Fruit fly (Drosophila melanogaster) whole organism, embryonic: ENCODE results near the gene Sws1.

ENCODE experiments used
- Adf1 ChIP-seq: fragments of 200-800 bp; sonication (Bioruptor generic); IDR thresholded peaks from 2 replicates; pipeline ENCODE4 v1.3.6; 2022; ENCODE audit warnings: missing biosample characterization, missing genetic modification characterization
- Aef1 ChIP-seq: fragments of 200-800 bp; sonication (Bioruptor generic); IDR thresholded peaks from 3 replicates; pipeline ENCODE4 v1.3.6; 2022; ENCODE audit warnings: missing biosample characterization, missing genetic modification characterization
- Atf-2 ChIP-seq: fragments of 200-800 bp; sonication (Bioruptor generic); optimal IDR thresholded peaks from 2 replicates; lab custom pipeline; 2016; ENCODE audit warnings: missing biosample characterization, missing genetic modification characterization
- BEAF-32 ChIP-seq: fragments of 200-800 bp; sonication (Bioruptor generic); optimal IDR thresholded peaks from 3 replicates; lab custom pipeline; 2017; ENCODE audit warnings: missing biosample characterization, missing genetic modification characterization, mild to moderate bottlenecking, moderate library complexity, missing genetic modification reagents
- Bgb ChIP-seq: fragments of 200-800 bp; sonication (Bioruptor generic); IDR thresholded peaks from 2 replicates; pipeline ENCODE4 v1.3.6; 2022; ENCODE audit warnings: missing biosample characterization, missing genetic modification characterization; ENCODE audit not compliant: partially characterized antibody
- CG11723 ChIP-seq: fragments of 200-800 bp; sonication (Bioruptor generic); optimal IDR thresholded peaks from 2 replicates; lab custom pipeline; 2017; ENCODE audit warnings: missing biosample characterization, mild to moderate bottlenecking, missing genetic modification characterization
- CG12236 ChIP-seq: fragments of 200-800 bp; sonication (Bioruptor generic); optimal IDR thresholded peaks from 2 replicates; lab custom pipeline; 2016; ENCODE audit warnings: missing biosample characterization, missing genetic modification characterization
- CG12942 ChIP-seq: fragments of 200-800 bp; sonication (Bioruptor generic); optimal IDR thresholded peaks from 3 replicates; lab custom pipeline; 2016; ENCODE audit warnings: missing biosample characterization, missing genetic modification characterization
- CG14860 ChIP-seq: fragments of 200-800 bp; sonication (Bioruptor generic); IDR thresholded peaks from 3 replicates; pipeline ENCODE4 v1.3.6; 2022; ENCODE audit warnings: missing biosample characterization, missing genetic modification characterization; ENCODE audit not compliant: partially characterized antibody
- CG15479 ChIP-seq: fragments of 200-800 bp; sonication (Bioruptor generic); optimal IDR thresholded peaks from 3 replicates; lab custom pipeline; 2019; ENCODE audit warnings: missing biosample characterization, mild to moderate bottlenecking, missing genetic modification characterization, moderate library complexity
- CG17829 ChIP-seq: fragments of 200-800 bp; optimal IDR thresholded peaks from 2 replicates; lab custom pipeline; 2019; ENCODE audit warnings: missing biosample characterization, mild to moderate bottlenecking, missing genetic modification characterization, moderate library complexity
- CG18619 ChIP-seq: fragments of 200-800 bp; sonication (Bioruptor generic); optimal IDR thresholded peaks from 3 replicates; lab custom pipeline; 2017; ENCODE audit warnings: missing biosample characterization, mild to moderate bottlenecking, missing genetic modification characterization
- CG30403 ChIP-seq: fragments of 200-800 bp; sonication (Bioruptor generic); optimal IDR thresholded peaks from 3 replicates; lab custom pipeline; 2016; ENCODE audit warnings: missing biosample characterization, missing genetic modification characterization
- CG31441 ChIP-seq: fragments of 200-800 bp; sonication (Bioruptor generic); IDR thresholded peaks from 2 replicates; pipeline ENCODE4 v1.3.6; 2022; ENCODE audit warnings: missing biosample characterization, missing genetic modification characterization
- CG3838 ChIP-seq: fragments of 200-800 bp; sonication (Bioruptor generic); optimal IDR thresholded peaks from 3 replicates; lab custom pipeline; 2016; ENCODE audit warnings: missing biosample characterization, missing genetic modification characterization
- CG3847 ChIP-seq: fragments of 200-800 bp; sonication (Bioruptor generic); IDR thresholded peaks from 2 replicates; pipeline ENCODE4 v1.3.6; 2022; ENCODE audit warnings: missing biosample characterization, missing genetic modification characterization
- CG3995 ChIP-seq: fragments of 200-800 bp; sonication (Bioruptor generic); optimal IDR thresholded peaks from 3 replicates; lab custom pipeline; 2016; ENCODE audit warnings: missing biosample characterization, missing genetic modification characterization
- CG42726 ChIP-seq: fragments of 200-800 bp; sonication (Bioruptor generic); IDR thresholded peaks from 2 replicates; pipeline ENCODE4 v1.3.6; 2022; ENCODE audit warnings: missing biosample characterization, missing genetic modification characterization; ENCODE audit not compliant: partially characterized antibody
- CG4328 ChIP-seq: fragments of 200-800 bp; sonication (Bioruptor generic); optimal IDR thresholded peaks from 3 replicates; lab custom pipeline; 2017; ENCODE audit warnings: missing biosample characterization, missing genetic modification reagents, missing genetic modification characterization
- CG4820 ChIP-seq: fragments of 200-800 bp; sonication (Bioruptor generic); optimal IDR thresholded peaks from 3 replicates; lab custom pipeline; 2016; ENCODE audit warnings: missing biosample characterization, missing genetic modification characterization
- CG7987 ChIP-seq: fragments of 200-800 bp; sonication (Bioruptor generic); optimal IDR thresholded peaks from 2 replicates; lab custom pipeline; 2018; ENCODE audit warnings: missing biosample characterization, mild to moderate bottlenecking, missing genetic modification characterization, moderate library complexity
- D19A ChIP-seq: fragments of 200-800 bp; optimal IDR thresholded peaks from 3 replicates; lab custom pipeline; 2019; ENCODE audit warnings: missing biosample characterization, mild to moderate bottlenecking, missing genetic modification characterization, moderate library complexity
- Eip74EF ChIP-seq, 2 experiments: fragments of 200-800 bp in 1 of 2; fragments of >200 bp in 1 of 2; sonication (Bioruptor generic) in 1 of 2; optimal IDR thresholded peaks; 2 replicates each; lab custom pipeline; 2017 to 2019; ENCODE audit warnings: missing biosample characterization in 2 of 2, missing genetic modification characterization in 2 of 2, mild to moderate bottlenecking in 1 of 2, moderate library complexity in 1 of 2
- Elba2 ChIP-seq: fragments of 200-800 bp; sonication (Bioruptor generic); optimal IDR thresholded peaks from 3 replicates; lab custom pipeline; 2016; ENCODE audit warnings: missing biosample characterization, missing genetic modification characterization
- Hmr ChIP-seq: fragments of 200-800 bp; sonication (Bioruptor generic); optimal IDR thresholded peaks from 3 replicates; lab custom pipeline; 2017; ENCODE audit warnings: mild to moderate bottlenecking, missing biosample characterization, missing genetic modification reagents, missing genetic modification characterization
- Lhr ChIP-seq: fragments of 200-800 bp; sonication (Bioruptor generic); optimal IDR thresholded peaks from 3 replicates; lab custom pipeline; 2017; ENCODE audit warnings: mild to moderate bottlenecking, missing biosample characterization, missing genetic modification reagents, missing genetic modification characterization
- NFAT ChIP-seq: fragments of 200-800 bp; sonication (Bioruptor generic); IDR thresholded peaks from 2 replicates; pipeline ENCODE4 v1.3.6; 2022; ENCODE audit warnings: missing biosample characterization, missing genetic modification characterization
- TFAM ChIP-seq: fragments of 200-800 bp; sonication (Bioruptor generic); optimal IDR thresholded peaks from 2 replicates; lab custom pipeline; 2017; ENCODE audit warnings: missing biosample characterization, missing genetic modification characterization, inconsistent platforms
- YL-1 ChIP-seq: fragments of 200-800 bp; sonication (Bioruptor generic); optimal IDR thresholded peaks from 3 replicates; lab custom pipeline; 2017; ENCODE audit warnings: missing biosample characterization, mild to moderate bottlenecking, missing genetic modification characterization
- al ChIP-seq: fragments of 200-800 bp; sonication (Bioruptor generic); IDR thresholded peaks from 2 replicates; pipeline ENCODE4 v1.3.6; 2022; ENCODE audit warnings: missing biosample characterization, missing genetic modification characterization
- ase ChIP-seq: fragments of 200-800 bp; sonication (Bioruptor generic); IDR thresholded peaks from 3 replicates; pipeline ENCODE4 v1.3.6; 2022; ENCODE audit warnings: missing biosample characterization, missing genetic modification characterization
- ash1 ChIP-seq: fragments of 200-800 bp; sonication (Bioruptor generic); optimal IDR thresholded peaks from 2 replicates; lab custom pipeline; 2018; ENCODE audit warnings: missing biosample characterization, mild to moderate bottlenecking, missing genetic modification characterization
- cas ChIP-seq: fragments of 200-800 bp; sonication (Bioruptor generic); IDR thresholded peaks from 2 replicates; pipeline ENCODE4 v1.3.6; 2022; ENCODE audit warnings: missing biosample characterization, missing genetic modification characterization
- chn ChIP-seq: fragments of 200-800 bp; sonication (Bioruptor generic); optimal IDR thresholded peaks from 2 replicates; lab custom pipeline; 2016; ENCODE audit warnings: missing biosample characterization, missing genetic modification characterization
- dysf ChIP-seq: fragments of 200-800 bp; sonication (Bioruptor generic); IDR thresholded peaks from 3 replicates; pipeline ENCODE4 v1.3.6; 2022; ENCODE audit warnings: missing biosample characterization, missing genetic modification characterization
- ewg ChIP-seq: fragments of 200-800 bp; sonication (Bioruptor generic); optimal IDR thresholded peaks from 3 replicates; lab custom pipeline; 2017; ENCODE audit warnings: mild to moderate bottlenecking, missing biosample characterization, missing genetic modification reagents, missing genetic modification characterization
- fd3F ChIP-seq: fragments of 200-800 bp; sonication (Bioruptor generic); optimal IDR thresholded peaks from 2 replicates; lab custom pipeline; 2018; ENCODE audit warnings: missing biosample characterization, mild to moderate bottlenecking, missing genetic modification characterization, moderate library complexity
- fd64A ChIP-seq: fragments of 200-800 bp; sonication (Bioruptor generic); optimal IDR thresholded peaks from 3 replicates; lab custom pipeline; 2018; ENCODE audit warnings: missing biosample characterization, mild to moderate bottlenecking, missing genetic modification characterization
- jigr1 ChIP-seq: fragments of 200-800 bp; sonication (Bioruptor generic); IDR thresholded peaks from 3 replicates; pipeline ENCODE4 v1.3.6; 2022; ENCODE audit warnings: missing biosample characterization, missing genetic modification characterization
- kah ChIP-seq: fragments of 200-800 bp; sonication (Bioruptor generic); optimal IDR thresholded peaks from 2 replicates; lab custom pipeline; 2018; ENCODE audit warnings: missing biosample characterization, mild to moderate bottlenecking, missing genetic modification characterization
- ken ChIP-seq: fragments of 200-800 bp; sonication (Bioruptor generic); IDR thresholded peaks from 3 replicates; pipeline ENCODE4 v1.3.6; 2022; ENCODE audit warnings: missing biosample characterization, missing genetic modification characterization
- kni ChIP-seq: fragments of 200-800 bp; sonication (Bioruptor generic); optimal IDR thresholded peaks from 3 replicates; lab custom pipeline; 2017; ENCODE audit warnings: mild to moderate bottlenecking, missing biosample characterization, missing genetic modification reagents, missing genetic modification characterization
- mam ChIP-seq: fragments of 200-800 bp; sonication (Bioruptor generic); optimal IDR thresholded peaks from 3 replicates; lab custom pipeline; 2016; ENCODE audit warnings: missing biosample characterization, missing genetic modification characterization
- org-1 ChIP-seq: fragments of 200-800 bp; sonication (Bioruptor generic); optimal IDR thresholded peaks from 2 replicates; lab custom pipeline; 2017; ENCODE audit warnings: missing biosample characterization, missing genetic modification characterization
- phol ChIP-seq: fragments of 200-800 bp; sonication (Bioruptor generic); optimal IDR thresholded peaks from 3 replicates; lab custom pipeline; 2018; ENCODE audit warnings: missing biosample characterization, mild to moderate bottlenecking, missing genetic modification characterization, moderate library complexity
- row ChIP-seq: fragments of 200-800 bp; sonication (Bioruptor generic); IDR thresholded peaks from 3 replicates; pipeline ENCODE4 v1.3.6; 2022; ENCODE audit warnings: missing biosample characterization, missing genetic modification characterization
- run ChIP-seq: fragments of 200-800 bp; sonication (Bioruptor generic); optimal IDR thresholded peaks from 3 replicates; lab custom pipeline; 2018; ENCODE audit warnings: missing biosample characterization, mild to moderate bottlenecking, missing genetic modification characterization
- sisA ChIP-seq: fragments of 200-800 bp; sonication (Bioruptor generic); IDR thresholded peaks from 2 replicates; pipeline ENCODE4 v1.3.6; 2022; ENCODE audit warnings: missing biosample characterization, missing genetic modification characterization
- sug ChIP-seq: fragments of 200-800 bp; optimal IDR thresholded peaks from 2 replicates; lab custom pipeline; 2019; ENCODE audit warnings: missing biosample characterization, mild to moderate bottlenecking, missing genetic modification characterization, moderate library complexity
- unc-4 ChIP-seq: fragments of 200-800 bp; sonication (Bioruptor generic); IDR thresholded peaks from 2 replicates; pipeline ENCODE4 v1.3.6; 2022; ENCODE audit warnings: missing biosample characterization, missing genetic modification characterization; ENCODE audit not compliant: partially characterized antibody
- zfh1 ChIP-seq: fragments of 200-800 bp; sonication (Bioruptor generic); IDR thresholded peaks from 3 replicates; pipeline ENCODE4 v1.3.6; 2022; ENCODE audit warnings: missing biosample characterization, missing genetic modification characterization

Sws1 gene

DNA sequence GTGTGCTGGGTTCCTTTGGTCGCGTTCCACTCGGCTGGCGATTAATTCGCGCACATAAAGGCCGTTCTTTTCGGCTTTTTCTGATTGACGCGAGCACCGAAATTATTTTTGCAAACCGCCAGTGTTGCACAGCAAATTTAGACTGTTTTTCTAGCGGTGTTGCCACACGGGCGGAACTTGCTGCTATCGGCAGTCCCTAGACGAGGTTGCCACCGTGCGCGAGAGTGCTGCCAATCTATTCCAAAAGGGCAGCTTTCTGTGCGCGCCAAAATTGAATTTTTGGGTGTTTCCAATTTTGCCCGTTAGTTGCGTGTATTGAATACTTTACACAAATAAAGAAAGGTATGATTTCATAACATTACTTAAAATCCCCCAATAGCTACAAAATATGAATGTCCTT is 10.4 kb upstream of the Sws1 start, which contains the start of gene Drp1 (continued):
- TF ChIP-seq ewg (GFP tag; lab: Kevin White, UChicago) (peak; percentile 12), Hmr (GFP tag; lab: Kevin White, UChicago) (peak; percentile 76), dysf (GFP tag; lab: Robert Waterston, UW) (no peak; the same call in 2 of the 3 replicates), CG42726 (GFP tag; lab: Robert Waterston, UW) (peak; percentile 92), CG4820 (no peak), CG7987 (GFP tag; lab: Kevin White, UChicago) (peak; percentile 63), TFAM (no peak), CG3995 (GFP tag; lab: Kevin White, UChicago) (peak; percentile 5), CG15479 (GFP tag; lab: Kevin White, UChicago) (no peak), CG31441 (no peak; the same call in 1 of the 2 replicates), zfh1 (GFP tag; lab: Robert Waterston, UW) (peak; percentile 63; the same call in 1 of the 3 replicates), BEAF-32 (GFP tag; lab: Kevin White, UChicago) (peak; percentile 76), Atf-2 (peak; percentile 18), sisA (GFP tag; lab: Robert Waterston, UW) (peak; percentile 63), run (no peak), Bgb (GFP tag; lab: Robert Waterston, UW) (peak; percentile 86), jigr1 (GFP tag; lab: Robert Waterston, UW) (no peak), fd3F (GFP tag; lab: Kevin White, UChicago) (no peak), CG17829 (tag; lab: Kevin White, UChicago) (peak; percentile 60), CG14860 (GFP tag; lab: Robert Waterston, UW) (peak; percentile 35; the same call in 1 of the 3 replicates), fd64A (GFP tag; lab: Kevin White, UChicago) (no peak), Elba2 (GFP tag; lab: Kevin White, UChicago) (peak; percentile 57), CG12236 (no peak), YL-1 (GFP tag; lab: Kevin White, UChicago) (peak; percentile 66), CG3838 (GFP tag; lab: Kevin White, UChicago) (no peak), CG11723 (GFP tag; lab: Kevin White, UChicago) (no peak), phol (tag; lab: Kevin White, UChicago) (peak; percentile 52), CG30403 (GFP tag; lab: Kevin White, UChicago) (peak; percentile 53), ase (GFP tag; lab: Robert Waterston, UW) (no peak), org-1 (GFP tag; lab: Kevin White, UChicago) (no peak), Lhr (peak; percentile 91), mam (GFP tag; lab: Kevin White, UChicago) (peak; percentile 73), ken (GFP tag; lab: Robert Waterston, UW) (peak; percentile 77), chn (GFP tag; lab: Kevin White, UChicago) (peak; percentile 53), al (no peak), D19A (tag; lab: Kevin White, UChicago) (no peak), unc-4 (peak; percentile 73), CG4328 (GFP tag; lab: Kevin White, UChicago) (no peak), CG12942 (peak; percentile 65), row (peak; percentile 37; the same call in 2 of the 3 replicates), kah (GFP tag; lab: Kevin White, UChicago) (no peak), Eip74EF (GFP tag; optimal IDR thresholded peaks at IDR 0.05; lab: Kevin White, UChicago) (no peak), kni (GFP tag; lab: Kevin White, UChicago) (no peak), Aef1 (GFP tag; lab: Robert Waterston, UW) (peak; percentile 36; the same call in 2 of the 3 replicates), Adf1 (GFP tag; lab: Robert Waterston, UW) (no peak), NFAT (peak; percentile 68), cas (GFP tag; lab: Robert Waterston, UW) (peak; percentile 35; the same call in 1 of the 2 replicates), ash1 (GFP tag; lab: Kevin White, UChicago) (no peak), CG3847 (GFP tag; lab: Robert Waterston, UW) (peak; percentile 97), sug (tag; lab: Kevin White, UChicago) (peak; percentile 41), CG18619 (GFP tag; lab: Kevin White, UChicago) (peak; percentile 25)
